Worm (Caenorhabditis elegans): Measurements from ENCODE around the gene W01H2.2.

W01H2.2 gene

ce11 chrX:4245124-4245523 is 26.9 kb upstream of the W01H2.2 start (continued):
- no peak for TF ChIP-seq sdz-12 (GFP tag; optimal IDR thresholded peaks at IDR 0.05)
- peak; percentile 3 for TF ChIP-seq mxl-3 (GFP tag; optimal IDR thresholded peaks at IDR 0.05)
- TF ChIP-seq zip-11 (GFP tag; IDR thresholded peaks at IDR 0.05): no peak
- TF ChIP-seq zag-1 (tag; optimal IDR thresholded peaks at IDR 0.05): no peak
- TF ChIP-seq Y105C5A.15 (GFP tag; IDR thresholded peaks at IDR 0.05): no peak
- TF ChIP-seq D1046.2 (GFP tag; IDR thresholded peaks at IDR 0.05): no peak
- TF ChIP-seq daf-16 (GFP tag; optimal IDR thresholded peaks at IDR 0.05): peak in 1 of 2 experiments; percentile 3
- TF ChIP-seq daf-16 (tag; optimal IDR thresholded peaks at IDR 0.05): peak; percentile 99
- TF ChIP-seq nhr-48 (tag; optimal IDR thresholded peaks at IDR 0.05): no peak
- TF ChIP-seq nhr-237 (tag; optimal IDR thresholded peaks at IDR 0.05): no peak
- TF ChIP-seq T20F7.1 (GFP tag; optimal IDR thresholded peaks at IDR 0.05): no peak
- TF ChIP-seq lin-29 (GFP tag; IDR thresholded peaks at IDR 0.05): no peak
- TF ChIP-seq mdt-29 (GFP tag; IDR thresholded peaks at IDR 0.05): peak; percentile 76

- TF ChIP-seq nhr-77 (tag; optimal IDR thresholded peaks at IDR 0.05): peak; percentile 48
- no peak for TF ChIP-seq lir-3 (tag; optimal IDR thresholded peaks at IDR 0.05)
- no peak for TF ChIP-seq unc-130 (GFP tag; optimal IDR thresholded peaks at IDR 0.05)
- TF ChIP-seq zfp-3 (GFP tag; conservative IDR thresholded peaks at IDR 0.05): no peak
- peak; percentile 15; the same call in 1 of the 2 replicates for TF ChIP-seq dmd-6 (GFP tag; IDR thresholded peaks at IDR 0.05)
- peak; percentile 68 for TF ChIP-seq hlh-30 (tag; optimal IDR thresholded peaks at IDR 0.05; ENCODE audit: insufficient read depth)
- TF ChIP-seq hlh-11 (tag; optimal IDR thresholded peaks at IDR 0.05): peak; percentile 25
- TF ChIP-seq dve-1 (tag; optimal IDR thresholded peaks at IDR 0.05; ENCODE audit: insufficient read depth): peak; percentile 77
- no peak for TF ChIP-seq tra-1 (GFP tag; IDR thresholded peaks at IDR 0.05)
- no peak for TF ChIP-seq fkh-10 (GFP tag; optimal IDR thresholded peaks at IDR 0.05)
- TF ChIP-seq nhr-28 (tag; optimal IDR thresholded peaks at IDR 0.05): peak; percentile 71
- no peak for TF ChIP-seq attf-4 (tag; optimal IDR thresholded peaks at IDR 0.05)
- TF ChIP-seq F49E8.2 (tag; optimal IDR thresholded peaks at IDR 0.05; ENCODE audit: borderline replicate concordance): no peak
- no peak for TF ChIP-seq mes-2 (tag; optimal IDR thresholded peaks at IDR 0.05; ENCODE audit: poor library complexity, severe bottlenecking)
- no peak for TF ChIP-seq sdz-12 (GFP tag; optimal IDR thresholded peaks at IDR 0.05)
- no peak for TF ChIP-seq dmd-9 (GFP tag; IDR thresholded peaks at IDR 0.05)
- TF ChIP-seq zfp-2 (tag; optimal IDR thresholded peaks at IDR 0.05): no peak
- TF ChIP-seq fos-1 (tag; optimal IDR thresholded peaks at IDR 0.05): no peak
- TF ChIP-seq snpc-4 (tag; optimal IDR thresholded peaks at IDR 0.05): no peak
- no peak for TF ChIP-seq jun-1 (tag; optimal IDR thresholded peaks at IDR 0.05)
- TF ChIP-seq R02D3.7 (tag; optimal IDR thresholded peaks at IDR 0.05): no peak
- no peak for TF ChIP-seq ceh-32 (tag; optimal IDR thresholded peaks at IDR 0.05; ENCODE audit: poor library complexity)
- TF ChIP-seq ceh-82 (tag; optimal IDR thresholded peaks at IDR 0.05): no peak
- TF ChIP-seq mdl-1 (tag; optimal IDR thresholded peaks at IDR 0.05): peak in 1 of 2 experiments; percentile 64
- TF ChIP-seq tag-97 (GFP tag; IDR thresholded peaks at IDR 0.05): no peak
- TF ChIP-seq nhr-48 (tag; optimal IDR thresholded peaks at IDR 0.05): peak; percentile 43
- no peak for TF ChIP-seq Y48G9A.11 (GFP tag; IDR thresholded peaks at IDR 0.05)
- no peak for TF ChIP-seq Y5F2A.4 (GFP tag; optimal IDR thresholded peaks at IDR 0.05)
- TF ChIP-seq unc-62 (GFP tag; optimal IDR thresholded peaks at IDR 0.05 in 1 of 2): peak in 1 of 2 experiments; percentile 78
- TF ChIP-seq unc-62 (tag; optimal IDR thresholded peaks at IDR 0.05): no peak
- TF ChIP-seq F44E2.7 (GFP tag; IDR thresholded peaks at IDR 0.05): no peak
- TF ChIP-seq arid-1 (GFP tag; conservative IDR thresholded peaks at IDR 0.05): no peak
- no peak for TF ChIP-seq nhr-41 (GFP tag; IDR thresholded peaks at IDR 0.05)
- no peak for TF ChIP-seq daf-8 (GFP tag; IDR thresholded peaks at IDR 0.05)
- no peak for TF ChIP-seq lim-7 (GFP tag; IDR thresholded peaks at IDR 0.05)
- TF ChIP-seq F10B5.3 (tag; optimal IDR thresholded peaks at IDR 0.05): no peak
- TF ChIP-seq zag-1 (tag; optimal IDR thresholded peaks at IDR 0.05): no peak
- TF ChIP-seq nhr-10 (tag; optimal IDR thresholded peaks at IDR 0.05): no peak
- no peak for TF ChIP-seq aha-1 (tag)
- TF ChIP-seq nhr-11 (tag; optimal IDR thresholded peaks at IDR 0.05): peak; percentile 2
- TF ChIP-seq dmd-8 (GFP tag; IDR thresholded peaks at IDR 0.05): no peak
Measured at ce11 chrX:4244489-4245123, 26.3 kb upstream of the W01H2.2 start.
